Worm (Caenorhabditis elegans) whole organism, mixed stage, embryonic: Measurements from ENCODE around the gene srg-61.

ENCODE experiments used
- elt-1 ChIP-seq: sonication (generic microtip); optimal IDR thresholded peaks from 2 replicates; lab custom pipeline; 2017; ENCODE audit warnings: missing genetic modification characterization, mild to moderate bottlenecking, missing compliant biosample characterization, antibody characterized with exemption, moderate library complexity, borderline replicate concordance; ENCODE audit not compliant: insufficient read depth
- unc-62 ChIP-seq: fragments of 150-350 bp; optimal IDR thresholded peaks from 2 replicates; lab custom pipeline; 2014; ENCODE audit warnings: missing biosample characterization, missing genetic modification reagents, missing genetic modification characterization

DNA sequence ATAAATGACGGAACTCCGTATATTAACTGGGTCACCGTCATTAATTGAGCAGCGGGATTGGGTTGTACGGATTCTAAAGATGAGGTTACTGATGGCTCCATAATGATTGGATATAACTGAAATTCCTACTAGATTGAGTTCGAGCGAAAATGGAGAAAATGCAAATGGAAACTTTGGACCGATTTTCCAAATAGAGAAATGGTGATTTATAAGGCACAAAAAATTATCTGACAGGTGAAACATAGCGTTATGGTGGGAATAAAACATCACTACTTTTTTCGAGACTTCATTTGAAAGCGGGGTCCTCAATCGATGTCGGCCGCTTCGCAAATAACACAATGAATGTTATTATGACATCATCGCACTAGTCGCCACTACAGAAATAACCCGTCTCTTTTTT, 17.6 kb downstream of the srg-61 start, which contains the start of gene srg-60:
- TF ChIP-seq unc-62 (no peak), elt-1 (tag; lab: Kevin White, UChicago) (no peak)
